Fruit fly (Drosophila melanogaster): ENCODE results near the gene rau.

Gene rau

DNA sequence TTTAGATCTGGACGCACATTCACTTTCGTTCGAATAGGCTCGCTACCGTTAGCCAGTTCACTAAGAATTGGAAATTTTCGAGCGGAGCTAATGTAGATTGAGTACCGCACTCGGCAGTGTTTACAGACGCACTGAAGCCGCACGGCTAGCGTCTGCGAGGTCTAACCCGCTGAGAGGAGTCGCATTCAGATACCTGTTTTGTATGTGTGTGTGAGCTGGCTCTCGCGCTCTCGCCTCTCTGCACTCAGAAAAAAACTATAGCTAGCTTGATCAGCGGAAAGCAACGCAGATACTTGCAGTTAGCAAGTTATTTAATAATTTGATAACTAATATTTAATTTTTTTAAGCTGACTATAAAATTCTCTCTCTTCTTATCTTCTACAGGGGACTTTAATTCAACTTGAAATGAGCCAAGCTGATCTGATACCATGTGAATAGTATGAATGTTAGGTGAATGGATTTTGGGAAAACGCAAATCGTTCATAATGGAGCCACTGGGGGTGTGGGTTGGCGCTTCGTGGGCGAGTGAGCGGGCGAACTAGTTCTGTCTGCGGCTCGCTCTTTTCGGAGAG is at the start of gene rau:
Gene rau (minus strand): TSS at position 136 of the 572 bp plus-strand sequence.
- TF ChIP-seq CTCF (optimal IDR thresholded peaks at IDR 0.05), result no peak
- no peak for TF ChIP-seq CG8478 (optimal IDR thresholded peaks at IDR 0.05)

DNA sequence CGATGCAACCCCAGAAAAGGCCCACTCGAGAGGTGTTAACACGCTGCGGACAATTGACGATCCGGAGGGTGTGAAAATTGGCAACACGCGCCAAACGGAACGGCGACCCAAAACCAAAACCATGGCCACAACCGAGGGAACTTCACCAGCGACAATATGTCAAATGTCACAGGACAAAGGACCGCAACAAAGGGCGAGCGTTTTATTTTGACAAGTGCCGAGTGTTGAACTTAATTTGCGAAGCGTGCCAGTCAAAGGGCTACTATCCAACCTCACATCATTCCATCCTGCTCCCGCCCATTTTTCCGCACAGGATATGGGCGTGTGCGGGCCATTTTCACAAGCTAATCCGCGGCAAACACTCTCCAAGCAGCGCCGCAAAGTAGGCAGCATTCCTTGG is 48.1 kb upstream of the rau start:
- TF ChIP-seq CTCF (optimal IDR thresholded peaks at IDR 0.05), result no peak
- no peak for TF ChIP-seq CG8478 (optimal IDR thresholded peaks at IDR 0.05)

dm6 chr2L:5925637-5926036 is 46.3 kb upstream of the rau start, which contains the start of gene dsf:
Gene dsf (plus strand): TSS chr2L:5925937.
- no peak for TF ChIP-seq CG8478 (optimal IDR thresholded peaks at IDR 0.05)
- no peak for TF ChIP-seq CTCF (optimal IDR thresholded peaks at IDR 0.05)

DNA sequence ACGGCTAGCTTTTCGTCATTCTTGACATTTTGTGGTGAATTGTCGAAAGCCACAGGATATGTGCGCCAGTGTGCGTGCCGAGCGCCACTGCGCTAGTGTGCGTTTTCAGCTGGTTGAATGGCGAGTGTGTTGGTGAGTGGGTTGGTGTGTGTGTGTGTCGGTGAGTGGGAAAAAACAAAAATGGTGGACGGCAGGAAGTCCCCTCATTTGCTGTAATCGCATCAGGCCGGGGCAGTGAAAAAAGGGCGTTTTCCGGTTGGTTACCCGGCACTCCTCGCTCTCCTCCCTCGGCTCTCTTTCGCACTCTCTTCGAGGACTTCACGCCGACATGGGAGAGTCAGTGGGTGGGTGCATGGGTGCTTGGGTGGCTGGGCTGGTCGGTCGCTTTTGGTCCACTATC is 45.9 kb upstream of the rau start:
- TF ChIP-seq CG8478 (optimal IDR thresholded peaks at IDR 0.05) (no peak), CTCF (optimal IDR thresholded peaks at IDR 0.05) (no peak)

DNA sequence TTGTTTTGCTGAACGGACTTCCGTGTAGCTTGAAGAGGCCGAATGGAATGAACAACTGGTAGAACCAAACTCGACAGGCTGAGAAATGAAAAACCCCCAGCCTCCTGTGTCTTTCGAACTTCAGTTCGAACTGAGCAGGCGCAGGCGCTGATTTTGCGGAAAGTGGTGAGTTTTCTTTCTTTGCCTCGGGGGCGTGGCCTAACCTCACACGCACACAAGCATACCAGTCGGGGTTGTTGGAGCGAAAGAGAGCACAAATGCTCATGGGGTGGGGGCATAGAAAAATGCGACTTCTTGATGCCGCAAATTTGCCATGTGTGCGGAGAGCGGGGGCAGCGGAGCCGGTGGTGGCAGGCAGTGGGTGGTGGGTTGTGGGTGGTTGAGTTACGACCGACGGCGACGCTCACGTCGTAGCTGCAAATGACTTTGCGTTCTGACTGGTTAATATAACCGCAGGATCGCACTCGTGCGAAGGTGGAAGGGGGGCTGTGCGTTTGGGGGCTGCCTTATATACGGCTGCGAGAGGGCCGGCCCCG is 44.4 kb upstream of the rau start, which contains the start of gene CG9016:
Gene CG9016 (minus strand): TSS at position 51 of the 536 bp plus-strand sequence.
- TF ChIP-seq CG8478 (optimal IDR thresholded peaks at IDR 0.05) (no peak), CTCF (optimal IDR thresholded peaks at IDR 0.05) (no peak)

- TF ChIP-seq CTCF (optimal IDR thresholded peaks at IDR 0.05) (no peak), CG8478 (optimal IDR thresholded peaks at IDR 0.05) (no peak)
These were observed 30.9 kb upstream of the rau start, which contains the start of gene CG14000 for dm6 chr2L:5910189-5910588. Gene CG14000 (minus strand): TSS chr2L:5910289.

DNA sequence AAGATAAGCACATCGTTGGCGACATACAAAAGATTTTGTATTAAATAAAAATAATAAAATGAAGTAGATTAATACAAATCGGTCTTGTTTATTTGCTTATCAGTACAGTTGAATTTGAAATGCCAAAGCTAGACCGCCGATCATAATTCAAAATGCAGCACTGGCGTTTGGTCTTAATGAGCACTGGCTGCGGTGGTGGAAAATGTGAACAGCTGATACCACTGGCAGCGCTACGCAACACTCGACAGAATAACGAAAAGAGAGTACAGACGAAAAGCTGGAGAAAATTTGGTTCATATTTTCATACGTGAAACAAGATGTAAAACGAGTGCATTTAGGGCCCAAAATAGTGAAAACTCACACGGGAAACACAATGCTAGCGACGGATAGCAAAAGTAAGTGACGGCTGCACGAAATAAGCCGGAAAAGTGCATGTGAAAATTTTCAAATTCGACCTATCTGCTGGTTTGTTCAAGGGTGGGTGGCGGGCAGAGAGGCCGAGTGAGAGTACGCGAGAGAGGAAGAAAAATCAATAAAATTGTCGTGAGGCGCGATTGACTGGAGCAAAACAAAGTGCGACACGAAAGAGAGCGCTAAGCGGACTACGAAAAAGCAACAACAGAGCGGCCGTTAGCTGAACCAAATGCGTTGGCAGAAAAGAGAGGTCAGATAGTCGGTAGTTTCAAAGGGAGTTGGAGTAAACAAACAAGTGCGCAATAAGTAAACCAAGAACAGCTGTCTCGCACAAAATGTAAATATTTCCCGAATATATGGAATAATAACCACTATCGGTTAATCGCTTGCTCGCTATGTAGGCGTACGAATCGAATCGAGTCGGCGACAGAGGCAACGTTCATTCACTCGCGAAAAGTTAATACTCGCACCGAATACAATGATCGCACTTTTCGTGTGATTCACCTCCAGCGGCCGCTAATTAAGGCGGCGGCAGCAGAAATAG is 27.9 kb upstream of the rau start, which contains the start of gene bchs:
Gene bchs (plus strand): TSS at position 277 of the 958 bp plus-strand sequence.
- TF ChIP-seq CG8478 (optimal IDR thresholded peaks at IDR 0.05) (no peak), CTCF (optimal IDR thresholded peaks at IDR 0.05) (no peak)

dm6 chr2L:5904585-5904984 is 25.3 kb upstream of the rau start, which contains the start of gene CG9021:
Gene CG9021 (minus strand): TSS chr2L:5904689.
- TF ChIP-seq CG8478 (optimal IDR thresholded peaks at IDR 0.05), result no peak
- no peak for TF ChIP-seq CTCF (optimal IDR thresholded peaks at IDR 0.05)

DNA sequence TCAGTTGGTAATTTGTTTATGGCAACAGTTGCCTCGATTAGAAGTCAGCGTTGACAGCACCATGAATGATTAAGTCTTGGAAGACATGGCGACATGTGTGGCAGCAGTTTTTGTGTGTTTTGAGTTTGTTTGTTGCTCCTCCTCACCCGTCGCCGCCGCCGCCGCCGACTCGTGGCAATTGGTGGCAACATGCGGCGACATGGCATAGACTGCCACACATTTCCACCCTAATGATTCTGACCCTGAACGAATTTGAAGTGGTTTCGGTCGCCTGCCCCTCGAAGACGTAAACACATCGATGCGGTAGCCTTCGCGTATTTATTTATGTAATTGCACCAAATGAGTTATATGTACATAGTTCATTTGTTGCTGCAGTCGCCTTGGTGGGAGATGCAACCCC is 23.6 kb upstream of the rau start:
- TF ChIP-seq CTCF (optimal IDR thresholded peaks at IDR 0.05) (no peak), CG8478 (optimal IDR thresholded peaks at IDR 0.05) (no peak)

DNA sequence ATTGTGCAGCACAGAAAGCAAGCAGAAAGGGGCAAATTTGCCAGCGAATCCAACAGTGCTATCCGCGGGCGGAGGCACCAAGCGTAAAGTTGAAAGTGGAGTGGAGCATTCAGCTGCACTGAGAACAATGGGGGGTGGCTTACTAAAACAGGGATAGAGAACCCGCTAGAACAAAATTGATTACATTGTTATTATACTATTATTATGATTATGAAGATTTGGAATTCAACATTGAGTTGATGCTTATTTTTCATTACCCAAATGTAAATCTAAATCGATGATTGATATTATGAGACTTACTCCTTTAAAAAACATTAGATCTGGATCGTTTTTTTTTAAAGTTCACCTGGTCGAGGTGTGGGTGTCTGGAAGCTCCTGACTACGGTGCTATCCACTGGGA is 22.3 kb upstream of the rau start:
- TF ChIP-seq CTCF (optimal IDR thresholded peaks at IDR 0.05), result no peak
- TF ChIP-seq CG8478 (optimal IDR thresholded peaks at IDR 0.05), result no peak

dm6 chr2L:5899170-5899708 is 19.9 kb upstream of the rau start:
- no peak for TF ChIP-seq CG8478 (optimal IDR thresholded peaks at IDR 0.05)
- TF ChIP-seq CTCF (optimal IDR thresholded peaks at IDR 0.05), result no peak

DNA sequence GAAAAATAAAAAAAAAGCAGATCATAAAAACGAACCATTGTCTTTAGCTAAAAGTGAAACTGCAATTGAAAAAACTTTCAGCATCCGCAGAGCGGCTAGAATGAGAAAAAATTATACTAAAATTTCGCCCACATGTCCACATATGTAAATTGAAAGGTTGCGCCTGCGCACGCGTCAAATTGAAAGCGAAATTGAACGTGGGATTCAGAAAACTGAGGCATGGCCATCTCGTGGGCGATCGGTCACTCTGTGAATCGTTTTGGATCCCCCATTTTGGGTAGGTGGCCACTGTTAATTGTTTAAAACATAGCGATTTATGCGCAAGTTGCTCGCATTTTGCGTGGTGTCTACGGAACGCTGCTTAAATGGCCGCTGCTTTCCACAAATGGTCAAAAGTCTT is 15.2 kb upstream of the rau start:
- TF ChIP-seq CTCF (optimal IDR thresholded peaks at IDR 0.05) (no peak), CG8478 (optimal IDR thresholded peaks at IDR 0.05) (no peak)

DNA sequence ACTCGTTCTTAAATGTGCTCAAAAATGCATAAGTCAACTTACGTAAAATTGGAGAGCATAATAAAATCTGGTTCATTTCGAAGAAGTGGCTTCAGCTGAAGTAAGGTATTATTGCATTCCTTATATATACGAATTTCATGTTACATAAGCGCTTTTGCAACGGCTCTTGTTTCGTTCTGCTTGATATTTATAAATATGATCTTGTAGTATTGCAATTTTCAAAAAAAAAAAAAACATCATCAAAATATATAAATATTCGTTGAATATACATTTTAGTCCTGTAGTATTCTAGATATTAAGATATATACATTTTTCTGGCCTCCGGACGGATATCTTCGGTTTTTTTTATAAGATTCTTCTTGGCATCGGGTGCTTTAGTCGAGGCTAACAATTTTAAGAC is 14.5 kb upstream of the rau start, which contains the start of gene Acp26Aa:
Gene Acp26Aa (minus strand): TSS at position 101 of the 400 bp plus-strand sequence.
- TF ChIP-seq CG8478 (optimal IDR thresholded peaks at IDR 0.05), result no peak
- no peak for TF ChIP-seq CTCF (optimal IDR thresholded peaks at IDR 0.05)

DNA sequence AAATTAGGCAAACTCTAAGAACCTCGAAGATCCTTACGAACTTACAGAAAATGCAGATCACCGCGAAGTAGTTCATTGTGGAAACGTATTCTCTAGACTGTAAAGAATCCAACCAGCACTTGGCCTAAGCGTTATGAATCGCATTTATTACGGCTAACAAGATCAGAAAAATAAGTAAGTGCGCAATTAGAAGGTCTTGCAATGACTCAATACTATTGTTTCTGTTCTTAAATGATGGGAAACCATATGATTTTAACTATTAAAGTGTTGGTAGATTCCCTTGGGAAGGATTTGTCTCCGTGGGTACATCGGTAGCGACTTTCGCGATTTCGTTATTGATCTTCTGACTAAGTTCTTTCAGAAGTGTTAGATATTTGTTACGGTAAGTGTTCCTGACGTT is 13.5 kb upstream of the rau start, which contains the start of gene Acp26Ab:
Gene Acp26Ab (minus strand): TSS at position 101 of the 400 bp plus-strand sequence.
- TF ChIP-seq CTCF (optimal IDR thresholded peaks at IDR 0.05) (no peak), CG8478 (optimal IDR thresholded peaks at IDR 0.05) (no peak)

- TF ChIP-seq CG8478 (optimal IDR thresholded peaks at IDR 0.05) (no peak), CTCF (optimal IDR thresholded peaks at IDR 0.05) (no peak)
These were observed 11.3 kb upstream of the rau start for dm6 chr2L:5890556-5890955.

Data from S2 (cell line).